Fruit fly (Drosophila melanogaster): Measurements from ENCODE around the gene Rabex-5.

- TF ChIP-seq CG4496 (GFP tag; IDR thresholded peaks at IDR 0.05), result peak; percentile 85
- TF ChIP-seq rn (GFP tag; IDR thresholded peaks at IDR 0.05), result peak; percentile 63; the same call in 1 of the 2 replicates
- TF ChIP-seq CG15710 (tag; optimal IDR thresholded peaks at IDR 0.05), result no peak
- TF ChIP-seq EcR (GFP tag; optimal IDR thresholded peaks at IDR 0.05), result no peak
Observed at dm6 chr3L:1335428-1335764, 39.7 kb downstream of the Rabex-5 start.
